Fruit fly (Drosophila melanogaster) whole organism, embryonic: Measurements from ENCODE around the gene Piezo.

Source experiments
- Antp ChIP-seq: fragments of 200-800 bp; sonication (Bioruptor generic); optimal IDR thresholded peaks from 3 replicates; lab custom pipeline; 2016; ENCODE audit warnings: missing biosample characterization, missing genetic modification characterization
- CG10147 ChIP-seq: fragments of 200-800 bp; sonication (Bioruptor generic); optimal IDR thresholded peaks from 2 replicates; lab custom pipeline; 2019; ENCODE audit warnings: missing biosample characterization, mild to moderate bottlenecking, missing genetic modification characterization, moderate library complexity
- CG14860 ChIP-seq: fragments of 200-800 bp; sonication (Bioruptor generic); IDR thresholded peaks from 3 replicates; pipeline ENCODE4 v1.3.6; 2022; ENCODE audit warnings: missing biosample characterization, missing genetic modification characterization; ENCODE audit not compliant: partially characterized antibody
- CG15269 ChIP-seq: fragments of 200-800 bp; sonication (Bioruptor generic); optimal IDR thresholded peaks from 2 replicates; lab custom pipeline; 2018; ENCODE audit warnings: missing biosample characterization, mild to moderate bottlenecking, missing genetic modification characterization, moderate library complexity
- CG15479 ChIP-seq: fragments of 200-800 bp; sonication (Bioruptor generic); optimal IDR thresholded peaks from 3 replicates; lab custom pipeline; 2019; ENCODE audit warnings: missing biosample characterization, mild to moderate bottlenecking, missing genetic modification characterization, moderate library complexity
- CG15601 ChIP-seq: fragments of 200-800 bp; sonication (Bioruptor generic); optimal IDR thresholded peaks from 3 replicates; lab custom pipeline; 2019; ENCODE audit warnings: missing biosample characterization, mild to moderate bottlenecking, missing genetic modification characterization, moderate library complexity
- CG17359 ChIP-seq: fragments of 200-800 bp; sonication (Bioruptor generic); optimal IDR thresholded peaks from 3 replicates; lab custom pipeline; 2018; ENCODE audit warnings: missing biosample characterization, mild to moderate bottlenecking, missing genetic modification characterization, moderate library complexity
- CG18764 ChIP-seq: fragments of 200-800 bp; sonication (Bioruptor generic); optimal IDR thresholded peaks from 3 replicates; lab custom pipeline; 2016; ENCODE audit warnings: missing biosample characterization, missing genetic modification characterization
- CG2120 ChIP-seq: fragments of 200-800 bp; sonication (Bioruptor generic); optimal IDR thresholded peaks from 3 replicates; lab custom pipeline; 2016; ENCODE audit warnings: missing biosample characterization, missing genetic modification characterization
- CG2712 ChIP-seq: fragments of 200-800 bp; optimal IDR thresholded peaks from 3 replicates; lab custom pipeline; 2019; ENCODE audit warnings: missing biosample characterization, mild to moderate bottlenecking, missing genetic modification characterization, moderate library complexity
- CG31365 ChIP-seq: fragments of 200-800 bp; sonication (Bioruptor generic); optimal IDR thresholded peaks from 2 replicates; lab custom pipeline; 2018; ENCODE audit warnings: missing biosample characterization, mild to moderate bottlenecking, missing genetic modification characterization
- CG4282 ChIP-seq: fragments of 200-800 bp; sonication (Bioruptor generic); optimal IDR thresholded peaks from 2 replicates; lab custom pipeline; 2016; ENCODE audit warnings: missing biosample characterization, missing genetic modification characterization
- CG9727 ChIP-seq: fragments of 200-800 bp; sonication (Bioruptor generic); optimal IDR thresholded peaks from 3 replicates; lab custom pipeline; 2017; ENCODE audit warnings: missing biosample characterization, mild to moderate bottlenecking, missing genetic modification characterization
- D19A ChIP-seq: fragments of 200-800 bp; optimal IDR thresholded peaks from 3 replicates; lab custom pipeline; 2019; ENCODE audit warnings: missing biosample characterization, mild to moderate bottlenecking, missing genetic modification characterization, moderate library complexity
- Dad ChIP-seq: fragments of 200-800 bp; sonication (Bioruptor generic); optimal IDR thresholded peaks from 3 replicates; lab custom pipeline; 2016; ENCODE audit warnings: missing biosample characterization, missing genetic modification characterization
- Deaf1 ChIP-seq: fragments of 200-800 bp; optimal IDR thresholded peaks from 3 replicates; lab custom pipeline; 2019; ENCODE audit warnings: missing biosample characterization, mild to moderate bottlenecking, missing genetic modification characterization, moderate library complexity
- Dll ChIP-seq: fragments of 200-800 bp; sonication (Bioruptor generic); IDR thresholded peaks from 4 replicates; pipeline ENCODE4 v1.3.6; 2022; ENCODE audit warnings: missing biosample characterization, missing genetic modification characterization; ENCODE audit not compliant: partially characterized antibody
- Drgx ChIP-seq: fragments of 200-800 bp; sonication (Bioruptor generic); IDR thresholded peaks from 2 replicates; pipeline ENCODE4 v1.3.6; 2022; ENCODE audit warnings: missing biosample characterization, missing genetic modification characterization
- ERR ChIP-seq: fragments of 200-800 bp; sonication (Bioruptor generic); optimal IDR thresholded peaks from 2 replicates; lab custom pipeline; 2016; ENCODE audit warnings: missing biosample characterization, missing genetic modification characterization
- Eip74EF ChIP-seq, 2 experiments: fragments of 200-800 bp in 1 of 2; fragments of >200 bp in 1 of 2; sonication (Bioruptor generic) in 1 of 2; optimal IDR thresholded peaks; 2 replicates each; lab custom pipeline; 2017 to 2019; ENCODE audit warnings: missing biosample characterization in 2 of 2, missing genetic modification characterization in 2 of 2, mild to moderate bottlenecking in 1 of 2, moderate library complexity in 1 of 2
- Gsc ChIP-seq: fragments of 200-800 bp; sonication (Bioruptor generic); IDR thresholded peaks from 2 replicates; pipeline ENCODE4 v1.3.6; 2022; ENCODE audit warnings: missing biosample characterization, missing genetic modification characterization
- HHEX ChIP-seq: fragments of 200-800 bp; sonication (Bioruptor generic); optimal IDR thresholded peaks from 3 replicates; lab custom pipeline; 2017; ENCODE audit warnings: missing biosample characterization, mild to moderate bottlenecking, missing genetic modification characterization, missing genetic modification reagents
- HLH4C ChIP-seq: fragments of 200-800 bp; sonication (Bioruptor generic); IDR thresholded peaks from 3 replicates; pipeline ENCODE4 v1.3.6; 2022; ENCODE audit warnings: missing biosample characterization, missing genetic modification characterization; ENCODE audit not compliant: partially characterized antibody
- Hr78 ChIP-seq, 2 experiments: fragments of 200-800 bp in 1 of 2; fragments of >200 bp in 1 of 2; sonication (Bioruptor generic) in 1 of 2; optimal IDR thresholded peaks; 2 replicates each; lab custom pipeline; 2017 to 2019; ENCODE audit warnings: missing biosample characterization in 2 of 2, missing genetic modification characterization in 2 of 2, mild to moderate bottlenecking in 1 of 2, moderate library complexity in 1 of 2
- Lim3 ChIP-seq: fragments of 200-800 bp; sonication (Bioruptor generic); IDR thresholded peaks from 2 replicates; pipeline ENCODE4 v1.3.6; 2022; ENCODE audit warnings: missing biosample characterization, missing genetic modification characterization
- MESR4 ChIP-seq: fragments of 200-800 bp; sonication (Bioruptor generic); optimal IDR thresholded peaks from 2 replicates; lab custom pipeline; 2018; ENCODE audit warnings: missing biosample characterization, mild to moderate bottlenecking, missing genetic modification characterization, moderate library complexity
- MTF-1 ChIP-seq: fragments of 200-800 bp; sonication (Bioruptor generic); optimal IDR thresholded peaks from 2 replicates; lab custom pipeline; 2018; ENCODE audit warnings: missing biosample characterization, mild to moderate bottlenecking, missing genetic modification characterization, borderline replicate concordance
- Neu2 ChIP-seq: fragments of 200-800 bp; sonication (Bioruptor generic); optimal IDR thresholded peaks from 3 replicates; lab custom pipeline; 2016; ENCODE audit warnings: missing biosample characterization, missing genetic modification characterization, borderline replicate concordance
- Opbp ChIP-seq: fragments of 200-800 bp; sonication (Bioruptor generic); IDR thresholded peaks from 3 replicates; pipeline ENCODE4 v1.3.6; 2022; ENCODE audit warnings: missing biosample characterization, missing genetic modification characterization; ENCODE audit not compliant: partially characterized antibody
- Sin3A ChIP-seq: fragments of >200 bp; optimal IDR thresholded peaks from 2 replicates; lab custom pipeline; 2018
- Spps ChIP-seq: fragments of 200-800 bp; sonication (Bioruptor generic); optimal IDR thresholded peaks from 2 replicates; lab custom pipeline; 2018; ENCODE audit warnings: missing biosample characterization, mild to moderate bottlenecking, missing genetic modification characterization
- Sry-β ChIP-seq: fragments of 200-800 bp; sonication (Bioruptor generic); optimal IDR thresholded peaks from 2 replicates; lab custom pipeline; 2018; ENCODE audit warnings: missing biosample characterization, mild to moderate bottlenecking, missing genetic modification characterization, moderate library complexity
- Sry-δ ChIP-seq: fragments of 200-800 bp; sonication (Bioruptor generic); optimal IDR thresholded peaks from 2 replicates; lab custom pipeline; 2016; ENCODE audit warnings: missing biosample characterization, missing genetic modification characterization
- cato ChIP-seq: fragments of 200-800 bp; sonication (Bioruptor generic); optimal IDR thresholded peaks from 2 replicates; lab custom pipeline; 2016; ENCODE audit warnings: missing biosample characterization, missing genetic modification characterization, borderline replicate concordance
- dmrt99B ChIP-seq: fragments of 200-800 bp; sonication (Bioruptor generic); optimal IDR thresholded peaks from 2 replicates; lab custom pipeline; 2018; ENCODE audit warnings: missing biosample characterization, mild to moderate bottlenecking, missing genetic modification characterization, moderate library complexity
- eve ChIP-seq, 2 experiments: fragments of >200 bp; optimal IDR thresholded peaks; 2 replicates each; lab custom pipeline; 2017; ENCODE audit warnings: missing biosample characterization in 2 of 2, missing genetic modification characterization in 2 of 2
- fd64A ChIP-seq: fragments of 200-800 bp; sonication (Bioruptor generic); optimal IDR thresholded peaks from 3 replicates; lab custom pipeline; 2018; ENCODE audit warnings: missing biosample characterization, mild to moderate bottlenecking, missing genetic modification characterization
- hkb ChIP-seq, 2 experiments: fragments of 200-800 bp in 1 of 2; fragments of >200 bp in 1 of 2; sonication (Bioruptor generic) in 1 of 2; IDR thresholded peaks in 1 of 2; optimal IDR thresholded peaks in 1 of 2; 2 replicates each; pipeline versions ENCODE4 v1.3.6 to Lab custom; 2017 to 2022; ENCODE audit warnings: missing biosample characterization in 1 of 2, missing genetic modification characterization in 1 of 2
- lola ChIP-seq, 3 experiments: fragments of >200 bp in 2 of 3; fragments of 200-800 bp in 1 of 3; sonication (Bioruptor generic) in 1 of 3; optimal IDR thresholded peaks; 2 replicates each; lab custom pipeline; 2017 to 2019; ENCODE audit warnings: missing biosample characterization in 3 of 3, missing genetic modification characterization in 3 of 3, mild to moderate bottlenecking in 1 of 3, moderate library complexity in 1 of 3
- nau ChIP-seq: fragments of 200-800 bp; sonication (Bioruptor generic); optimal IDR thresholded peaks from 3 replicates; lab custom pipeline; 2017; ENCODE audit warnings: missing biosample characterization, mild to moderate bottlenecking, missing genetic modification characterization, missing genetic modification reagents
- schlank ChIP-seq: fragments of 200-800 bp; sonication (Bioruptor generic); optimal IDR thresholded peaks from 2 replicates; lab custom pipeline; 2018; ENCODE audit warnings: missing biosample characterization, mild to moderate bottlenecking, missing genetic modification characterization
- sd ChIP-seq: fragments of 200-800 bp; sonication (Bioruptor generic); optimal IDR thresholded peaks from 3 replicates; lab custom pipeline; 2018; ENCODE audit warnings: missing biosample characterization, mild to moderate bottlenecking, missing genetic modification characterization, moderate library complexity
- sima ChIP-seq: fragments of 200-800 bp; sonication (Bioruptor generic); optimal IDR thresholded peaks from 2 replicates; lab custom pipeline; 2016; ENCODE audit warnings: missing biosample characterization, missing genetic modification characterization
- tin ChIP-seq: fragments of 200-800 bp; sonication (Bioruptor generic); optimal IDR thresholded peaks from 3 replicates; lab custom pipeline; 2016; ENCODE audit warnings: missing biosample characterization, missing genetic modification characterization
- twi ChIP-seq: fragments of 200-800 bp; optimal IDR thresholded peaks from 2 replicates; lab custom pipeline; 2019; ENCODE audit warnings: missing biosample characterization, mild to moderate bottlenecking, missing genetic modification characterization, moderate library complexity
- tx ChIP-seq: fragments of 200-800 bp; sonication (Bioruptor generic); optimal IDR thresholded peaks from 2 replicates; lab custom pipeline; 2016; ENCODE audit warnings: missing biosample characterization, missing genetic modification characterization

Piezo gene

DNA sequence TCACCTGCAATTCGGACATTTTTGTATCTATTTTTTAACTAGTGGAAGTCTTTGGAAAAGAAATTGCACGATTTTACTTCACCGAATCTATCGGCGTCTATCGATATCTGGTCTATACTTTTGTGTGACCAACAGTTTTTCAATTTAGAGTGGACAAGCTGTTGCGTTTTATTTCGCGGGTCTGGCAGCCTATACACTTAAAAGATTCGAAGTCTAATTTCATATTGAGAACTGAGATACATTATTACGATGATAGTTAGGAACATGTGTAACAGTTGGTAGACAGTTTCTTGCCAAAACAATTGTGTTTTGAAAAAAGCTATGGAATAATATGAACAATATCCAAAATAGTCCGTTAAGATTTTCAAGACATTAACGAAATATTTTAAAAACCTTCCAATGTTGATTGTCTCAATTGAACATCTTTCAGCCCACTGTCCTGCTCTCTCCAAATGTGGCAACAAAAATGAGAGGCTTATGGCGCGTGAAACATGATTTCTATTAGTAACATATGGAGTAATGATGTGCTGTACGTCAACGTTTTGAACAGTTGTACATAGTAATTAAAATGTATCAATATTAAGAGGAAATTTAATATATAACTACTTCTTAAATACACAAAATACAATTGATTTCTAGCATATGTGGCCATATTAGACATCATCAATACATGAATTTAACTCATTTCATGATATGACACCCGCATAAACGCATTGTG is 407 bp upstream of the Piezo start, which contains the start of gene Acbp1 (continued):
- TF ChIP-seq Sry-δ (GFP tag; lab: Kevin White, UChicago): peak; percentile 89
- peak in 1 of 2 experiments; percentile 99 for TF ChIP-seq eve (GFP tag; optimal IDR thresholded peaks at IDR 0.05; lab: Kevin White, UChicago)
- TF ChIP-seq D19A: peak; percentile 97
- peak; percentile 95 for TF ChIP-seq ERR (GFP tag; lab: Kevin White, UChicago)
- TF ChIP-seq HHEX (GFP tag; lab: Kevin White, UChicago): peak; percentile 98
- TF ChIP-seq Opbp (GFP tag; lab: Robert Waterston, UW): peak; percentile 78
- TF ChIP-seq Neu2 (GFP tag; lab: Kevin White, UChicago): peak; percentile 89
- peak; percentile 97 for TF ChIP-seq CG15601
- peak; percentile 97 for TF ChIP-seq Antp (GFP tag; lab: Kevin White, UChicago)
- TF ChIP-seq CG2712 (tag; lab: Kevin White, UChicago): peak; percentile 99
- TF ChIP-seq Sry-β: peak; percentile 62
- peak; percentile 74 for TF ChIP-seq CG14860 (GFP tag; lab: Robert Waterston, UW)
- peak; percentile 98 for TF ChIP-seq CG9727
- peak; percentile 98 for TF ChIP-seq CG2120 (GFP tag; lab: Kevin White, UChicago)
- TF ChIP-seq Hr78 (GFP tag; optimal IDR thresholded peaks at IDR 0.05; lab: Kevin White, UChicago): peak in 1 of 2 experiments; percentile 92
- no peak for TF ChIP-seq Gsc (GFP tag; lab: Robert Waterston, UW)
- peak; percentile 93 for TF ChIP-seq schlank (tag; lab: Kevin White, UChicago)
- TF ChIP-seq MESR4 (GFP tag; lab: Kevin White, UChicago): peak; percentile 58
- TF ChIP-seq dmrt99B (tag; lab: Kevin White, UChicago): peak; percentile 97
- peak; percentile 98 for TF ChIP-seq CG10147 (GFP tag; lab: Kevin White, UChicago)
- TF ChIP-seq Dad (GFP tag; lab: Kevin White, UChicago): peak; percentile 91
- peak in 1 of 2 experiments; percentile 99 for TF ChIP-seq Eip74EF (GFP tag; optimal IDR thresholded peaks at IDR 0.05; lab: Kevin White, UChicago)
- peak; percentile 68; the same call in 1 of the 3 replicates for TF ChIP-seq HLH4C (GFP tag; lab: Robert Waterston, UW)
- TF ChIP-seq cato (GFP tag; lab: Kevin White, UChicago): peak; percentile 86
- TF ChIP-seq CG4282 (GFP tag; lab: Kevin White, UChicago): peak; percentile 98
- peak; percentile 86 for TF ChIP-seq Dll (GFP tag; lab: Robert Waterston, UW)
- peak in 1 of 3 experiments; percentile 99 for TF ChIP-seq lola (GFP tag; optimal IDR thresholded peaks at IDR 0.05; lab: Kevin White, UChicago)
- TF ChIP-seq tx (GFP tag; lab: Kevin White, UChicago): peak; percentile 97
- TF ChIP-seq CG17359 (tag; lab: Kevin White, UChicago): peak; percentile 96
- TF ChIP-seq CG18764 (GFP tag; lab: Kevin White, UChicago): peak; percentile 88
- peak; percentile 90 for TF ChIP-seq Drgx
- TF ChIP-seq sima (GFP tag; lab: Kevin White, UChicago): peak; percentile 58
- peak; percentile 88 for TF ChIP-seq MTF-1
- TF ChIP-seq nau (GFP tag; lab: Kevin White, UChicago): peak; percentile 96
- TF ChIP-seq tin (GFP tag; lab: Kevin White, UChicago): peak; percentile 91
- peak; percentile 95 for TF ChIP-seq fd64A
- TF ChIP-seq Sin3A (lab: Kevin White, UChicago): peak; percentile 56
- TF ChIP-seq Spps (tag; lab: Kevin White, UChicago): peak; percentile 97
- peak; percentile 97 for TF ChIP-seq twi (tag; lab: Kevin White, UChicago)
- peak; percentile 33 for TF ChIP-seq CG15479
- peak; percentile 93 for TF ChIP-seq sd (tag; lab: Kevin White, UChicago)
- TF ChIP-seq hkb (optimal IDR thresholded peaks at IDR 0.05; lab: Kevin White, UChicago): no peak
- TF ChIP-seq hkb (GFP tag; IDR thresholded peaks at IDR 0.05; lab: Robert Waterston, UW): peak; percentile 96
- TF ChIP-seq CG15269 (tag; lab: Kevin White, UChicago): peak; percentile 97
- TF ChIP-seq Deaf1: peak; percentile 89
- peak; percentile 93 for TF ChIP-seq CG31365 (tag; lab: Kevin White, UChicago)
- TF ChIP-seq Lim3: peak; percentile 69
